Fruit fly (Drosophila melanogaster): ENCODE data around the gene Mcr.

Gene Mcr

DNA sequence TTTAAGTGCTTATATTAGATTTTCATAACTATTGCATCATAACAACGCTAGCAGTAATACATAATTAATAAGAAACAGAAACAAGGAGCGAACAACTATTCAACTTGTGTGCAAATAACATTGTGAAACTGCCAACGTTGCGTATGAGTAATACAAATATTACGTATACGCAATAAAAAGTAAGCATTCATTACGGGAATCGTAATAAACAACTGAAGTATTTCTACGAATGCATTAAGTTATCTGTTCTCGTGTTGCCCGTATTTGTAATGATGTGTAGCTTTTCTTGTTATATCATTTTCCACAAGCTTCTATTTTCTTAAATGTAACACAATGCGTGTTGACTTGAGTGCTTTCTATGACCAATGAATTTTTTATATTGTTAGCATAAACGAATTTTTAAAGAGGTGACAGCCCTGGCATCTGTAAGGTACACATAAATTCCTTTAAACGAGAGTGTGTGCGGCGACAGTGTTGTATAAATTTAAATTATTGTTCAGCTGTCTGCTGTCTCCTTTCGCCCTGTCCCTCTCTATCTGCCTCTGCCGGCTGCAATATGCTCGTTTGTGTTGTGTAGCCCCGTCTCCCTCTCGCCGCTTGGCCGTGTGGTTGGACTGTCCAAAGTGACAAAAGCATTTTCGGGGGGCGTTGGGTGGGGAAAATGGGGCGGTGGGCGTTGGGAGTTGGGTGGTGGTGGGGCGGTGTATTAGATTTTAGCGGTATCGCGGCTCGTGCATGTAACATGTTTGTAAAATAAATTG, 17.0 kb upstream of the Mcr start:
- TF ChIP-seq CG12768 (GFP tag; optimal IDR thresholded peaks at IDR 0.05) (peak; percentile 83), CG7045 (GFP tag; optimal IDR thresholded peaks at IDR 0.05) (no peak), cnc (optimal IDR thresholded peaks at IDR 0.05) (peak in 1 of 2 experiments; percentile 20), ovo (GFP tag; optimal IDR thresholded peaks at IDR 0.05) (no peak), kay (GFP tag; ENCODE audit: borderline replicate concordance) (peak; percentile 71), CG14711 (tag; optimal IDR thresholded peaks at IDR 0.05) (peak; percentile 19), CG1620 (GFP tag; optimal IDR thresholded peaks at IDR 0.05) (no peak)

DNA sequence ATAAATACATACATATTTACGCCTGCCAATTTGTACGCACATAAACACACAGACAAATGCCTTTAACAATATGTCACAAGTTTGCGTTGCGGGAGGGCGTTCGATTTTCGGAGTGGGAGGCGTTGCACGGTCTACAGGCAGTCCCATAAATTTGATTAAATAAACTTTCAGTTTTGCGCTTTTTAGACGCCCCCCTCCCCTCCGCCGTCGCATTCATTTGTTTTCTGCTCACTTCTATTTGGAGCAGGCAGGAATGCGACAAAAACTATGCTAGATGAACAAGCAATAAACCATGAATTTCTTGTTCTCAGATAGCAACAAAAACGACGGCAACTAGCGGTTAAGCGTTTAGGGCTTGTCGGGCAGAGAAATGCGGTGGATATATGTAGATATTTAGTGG, 16.3 kb upstream of the Mcr start:
- TF ChIP-seq Clk (GFP tag; optimal IDR thresholded peaks at IDR 0.05) (no peak), CG5204 (GFP tag; optimal IDR thresholded peaks at IDR 0.05) (peak; percentile 15)

DNA sequence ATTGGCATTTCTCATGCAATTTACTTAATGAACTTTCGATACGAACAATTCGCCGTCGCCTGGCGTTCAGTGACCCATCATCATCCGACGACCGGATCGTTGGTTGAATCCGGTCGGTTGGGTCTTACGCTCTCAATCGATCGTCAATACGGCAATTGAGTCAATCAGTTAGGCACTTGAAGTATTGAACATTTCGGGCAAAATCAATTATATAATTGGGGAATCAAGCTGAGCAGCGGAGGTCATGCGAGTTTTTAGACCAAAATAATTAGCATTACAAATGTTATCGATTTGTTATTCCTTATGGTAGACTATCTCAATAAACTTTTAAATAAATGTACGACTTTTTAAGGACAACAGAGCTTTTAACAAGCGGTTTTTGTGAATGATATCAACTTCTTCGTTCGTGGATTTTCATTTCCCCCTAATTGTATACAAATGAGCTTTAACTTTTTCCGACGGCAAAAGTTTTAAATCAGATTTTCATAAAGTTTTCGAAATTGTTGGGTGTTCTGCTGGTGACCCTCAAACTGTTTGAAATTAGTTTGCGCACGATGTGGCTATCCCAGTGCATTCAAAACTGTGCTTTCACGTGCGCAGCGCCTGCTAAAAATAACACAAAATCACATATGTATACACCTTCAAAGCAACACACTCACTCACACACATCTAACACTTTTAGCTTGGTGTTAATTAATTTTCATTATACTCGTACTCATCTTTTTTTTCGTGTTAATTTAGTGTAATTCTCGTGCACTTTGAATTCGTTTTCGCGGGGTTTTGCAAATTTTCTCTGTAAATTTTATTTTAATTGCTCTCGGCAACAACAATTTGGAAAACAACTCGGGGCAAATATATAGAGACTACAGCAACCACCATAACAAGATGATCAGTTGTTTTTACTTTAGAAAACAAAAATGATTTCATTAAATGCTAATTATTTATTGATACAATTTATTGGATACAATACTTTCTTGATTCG, 15.5 kb upstream of the Mcr start:
- TF ChIP-seq Hr96 (GFP tag; optimal IDR thresholded peaks at IDR 0.05) = no peak
- TF ChIP-seq Crg-1 (GFP tag; optimal IDR thresholded peaks at IDR 0.05) = no peak
- TF ChIP-seq tj (GFP tag; optimal IDR thresholded peaks at IDR 0.05) = peak; percentile 33
- TF ChIP-seq kay (GFP tag; ENCODE audit: borderline replicate concordance) = peak; percentile 93
- no peak for TF ChIP-seq CG11617 (GFP tag; optimal IDR thresholded peaks at IDR 0.05)
- no peak for TF ChIP-seq CG33017 (tag; optimal IDR thresholded peaks at IDR 0.05)
- TF ChIP-seq cic (GFP tag; optimal IDR thresholded peaks at IDR 0.05) = peak; percentile 0
- TF ChIP-seq bab1 (GFP tag; optimal IDR thresholded peaks at IDR 0.05) = no peak
- peak; percentile 52 for TF ChIP-seq Mnt (GFP tag; optimal IDR thresholded peaks at IDR 0.05)
- TF ChIP-seq Clk (GFP tag; optimal IDR thresholded peaks at IDR 0.05) = no peak

DNA sequence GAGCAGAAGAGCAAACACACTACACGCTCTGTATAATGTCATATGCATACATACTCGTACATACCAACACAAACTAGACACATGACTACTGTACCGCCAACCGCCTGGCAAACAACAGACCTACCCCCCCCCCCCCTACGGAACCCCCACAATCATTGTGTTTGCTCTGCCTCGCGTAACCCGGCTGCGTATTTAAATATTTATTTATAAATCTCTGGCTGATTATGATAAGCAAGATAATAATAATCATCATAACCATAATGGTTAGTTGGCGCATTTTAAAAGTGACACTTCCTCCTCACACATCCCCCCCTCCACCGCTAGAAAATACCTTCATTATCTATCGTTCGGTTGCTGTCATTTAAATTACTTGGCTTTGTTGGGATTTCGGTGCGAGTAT, 14.7 kb upstream of the Mcr start:
- TF ChIP-seq kay (GFP tag; ENCODE audit: borderline replicate concordance) (no peak), CG11617 (GFP tag; optimal IDR thresholded peaks at IDR 0.05) (peak; percentile 65), CG5204 (GFP tag; optimal IDR thresholded peaks at IDR 0.05) (no peak), cnc (optimal IDR thresholded peaks at IDR 0.05) (peak in 1 of 2 experiments; percentile 2), bab1 (GFP tag; optimal IDR thresholded peaks at IDR 0.05) (no peak), Crg-1 (GFP tag; optimal IDR thresholded peaks at IDR 0.05) (no peak), CG14711 (tag; optimal IDR thresholded peaks at IDR 0.05) (peak; percentile 48), ovo (GFP tag; optimal IDR thresholded peaks at IDR 0.05) (no peak), Mnt (GFP tag; optimal IDR thresholded peaks at IDR 0.05) (peak; percentile 46), pad (GFP tag; optimal IDR thresholded peaks at IDR 0.05) (peak; percentile 61), CG33017 (tag; optimal IDR thresholded peaks at IDR 0.05) (peak; percentile 71), tj (GFP tag; optimal IDR thresholded peaks at IDR 0.05) (peak; percentile 18), CG1620 (GFP tag; optimal IDR thresholded peaks at IDR 0.05) (peak; percentile 18), Clk (GFP tag; optimal IDR thresholded peaks at IDR 0.05) (peak; percentile 45), cic (GFP tag; optimal IDR thresholded peaks at IDR 0.05) (peak; percentile 96), CG7101 (tag; optimal IDR thresholded peaks at IDR 0.05) (peak; percentile 63), toe (GFP tag; optimal IDR thresholded peaks at IDR 0.05) (peak; percentile 46), CG7045 (GFP tag; optimal IDR thresholded peaks at IDR 0.05) (peak; percentile 80), CG12768 (GFP tag; optimal IDR thresholded peaks at IDR 0.05) (peak; percentile 86), Hr96 (GFP tag; optimal IDR thresholded peaks at IDR 0.05) (peak; percentile 7)

DNA sequence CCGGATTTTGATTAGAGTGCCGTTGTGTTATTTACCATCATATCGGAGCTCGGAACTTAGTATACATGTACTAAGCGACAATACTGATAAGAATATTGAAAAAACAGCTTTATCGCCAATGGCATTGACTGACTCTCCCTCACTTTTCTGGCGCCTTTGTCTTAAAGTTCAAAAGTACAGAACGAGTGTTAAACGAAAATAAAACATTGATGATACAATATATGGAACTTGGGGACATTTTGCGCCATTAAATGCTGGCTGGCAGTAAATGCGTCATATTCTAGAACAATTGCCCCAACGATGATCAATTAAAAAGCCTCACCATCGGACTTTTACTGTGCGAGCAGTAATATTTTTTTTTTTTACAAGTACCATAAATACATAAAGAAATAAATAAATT, 12.4 kb upstream of the Mcr start:
- peak; percentile 13 for TF ChIP-seq kay (GFP tag; ENCODE audit: borderline replicate concordance)
- TF ChIP-seq tj (GFP tag; optimal IDR thresholded peaks at IDR 0.05) = peak; percentile 32
- TF ChIP-seq CG33017 (tag; optimal IDR thresholded peaks at IDR 0.05) = peak; percentile 29
- TF ChIP-seq Mnt (GFP tag; optimal IDR thresholded peaks at IDR 0.05) = peak; percentile 12
- no peak for TF ChIP-seq Crg-1 (GFP tag; optimal IDR thresholded peaks at IDR 0.05)
- TF ChIP-seq CG12768 (GFP tag; optimal IDR thresholded peaks at IDR 0.05) = peak; percentile 39

DNA sequence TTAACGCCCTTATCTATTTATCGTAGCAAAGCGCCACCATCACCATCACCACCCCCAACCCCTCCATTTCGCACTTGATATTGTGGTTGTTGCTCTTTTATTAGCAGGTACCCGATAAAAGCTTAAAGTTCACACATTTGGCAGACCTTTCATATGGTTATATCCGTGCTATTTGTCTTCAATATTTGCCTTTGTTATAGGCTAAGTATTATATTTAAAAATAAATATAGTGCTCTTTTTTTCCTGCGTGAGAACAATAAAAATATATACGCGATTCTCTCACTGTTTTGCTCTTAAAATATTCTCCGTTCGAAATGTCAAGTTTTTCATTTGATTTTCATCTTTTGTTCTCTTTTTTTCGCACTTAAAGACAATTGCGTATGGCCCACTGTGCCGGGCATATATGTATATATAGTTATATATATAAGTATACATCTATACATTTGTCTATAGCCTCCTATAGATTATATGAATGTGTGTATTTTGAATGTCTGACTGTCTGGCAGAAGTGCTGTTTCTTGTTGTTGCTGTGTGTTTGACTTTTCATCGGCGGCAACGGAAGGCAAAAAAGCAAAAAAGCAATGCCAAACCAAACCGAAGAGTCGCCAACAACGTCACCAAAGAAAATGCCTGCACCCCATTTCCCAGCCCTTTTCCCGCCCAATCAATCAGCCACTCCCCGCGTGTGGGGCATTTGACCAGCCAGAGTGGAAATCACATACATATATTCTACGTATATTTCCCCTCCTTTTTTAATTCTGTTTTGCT, 11.5 kb upstream of the Mcr start:
- TF ChIP-seq Clk (GFP tag; optimal IDR thresholded peaks at IDR 0.05) (no peak), CG7101 (tag; optimal IDR thresholded peaks at IDR 0.05) (peak; percentile 30), toe (GFP tag; optimal IDR thresholded peaks at IDR 0.05) (no peak), CG33017 (tag; optimal IDR thresholded peaks at IDR 0.05) (peak; percentile 40), Mnt (GFP tag; optimal IDR thresholded peaks at IDR 0.05) (no peak), CG12768 (GFP tag; optimal IDR thresholded peaks at IDR 0.05) (no peak), CG11617 (GFP tag; optimal IDR thresholded peaks at IDR 0.05) (peak; percentile 21), bab1 (GFP tag; optimal IDR thresholded peaks at IDR 0.05) (no peak), CG7045 (GFP tag; optimal IDR thresholded peaks at IDR 0.05) (no peak), cnc (optimal IDR thresholded peaks at IDR 0.05) (no peak), tj (GFP tag; optimal IDR thresholded peaks at IDR 0.05) (no peak), pad (GFP tag; optimal IDR thresholded peaks at IDR 0.05) (no peak), CG5204 (GFP tag; optimal IDR thresholded peaks at IDR 0.05) (no peak), kay (GFP tag; ENCODE audit: borderline replicate concordance) (peak; percentile 85), CG14711 (tag; optimal IDR thresholded peaks at IDR 0.05) (no peak), CG1620 (GFP tag; optimal IDR thresholded peaks at IDR 0.05) (no peak), cic (GFP tag; optimal IDR thresholded peaks at IDR 0.05) (peak; percentile 17), ovo (GFP tag; optimal IDR thresholded peaks at IDR 0.05) (no peak), Hr96 (GFP tag; optimal IDR thresholded peaks at IDR 0.05) (no peak), Crg-1 (GFP tag; optimal IDR thresholded peaks at IDR 0.05) (no peak)
